ENCODE assay signal across 2 worm cellular contexts in genomic region chrIV:8927093-8927492, ce11.
TF ChIP-seq lines count a peak whose summit lies in the region.

No protein-coding gene starts in this region.

TF ChIP-seq in whole organism, L1 larva, 84 proteins besides CTCF, POLR2A, EP300 and RAD21 (continued from another document):
- TF ChIP-seq F16B12.6 (tag; optimal IDR thresholded peaks at IDR 0.05; lab: Kevin White, UChicago) (peak; percentile 2), ets-5 (GFP tag; IDR thresholded peaks at IDR 0.05; lab: Robert Waterston, UW) (no peak), ceh-88 (GFP tag; IDR thresholded peaks at IDR 0.05; lab: Robert Waterston, UW) (no peak), unc-86 (tag; optimal IDR thresholded peaks at IDR 0.05; lab: Kevin White, UChicago) (peak; percentile 43), sptf-1 (tag; optimal IDR thresholded peaks at IDR 0.05; lab: Kevin White, UChicago) (no peak), ztf-4 (tag; optimal IDR thresholded peaks at IDR 0.05; lab: Kevin White, UChicago) (peak; percentile 64), C34B4.2 (tag; optimal IDR thresholded peaks at IDR 0.05; lab: Kevin White, UChicago) (no peak), lin-13 (GFP tag; optimal IDR thresholded peaks at IDR 0.05; lab: Kevin White, UChicago) (peak; percentile 49), nhr-77 (tag; optimal IDR thresholded peaks at IDR 0.05; lab: Kevin White, UChicago) (peak; percentile 55), nhr-90 (tag; optimal IDR thresholded peaks at IDR 0.05; lab: Kevin White, UChicago; ENCODE audit: poor library complexity) (peak; percentile 82), ceh-82 (tag; optimal IDR thresholded peaks at IDR 0.05; lab: Kevin White, UChicago) (peak; percentile 55 to 62 (median 60)), xbp-1 (tag; optimal IDR thresholded peaks at IDR 0.05; lab: Kevin White, UChicago) (peak; percentile 79), ceh-90 (tag; optimal IDR thresholded peaks at IDR 0.05; lab: Kevin White, UChicago) (no peak), egl-13 (tag; optimal IDR thresholded peaks at IDR 0.05; lab: Kevin White, UChicago) (no peak), nhr-20 (tag; optimal IDR thresholded peaks at IDR 0.05; lab: Kevin White, UChicago) (peak; percentile 79), hlh-17 (GFP tag; optimal IDR thresholded peaks at IDR 0.05; lab: Kevin White, UChicago; ENCODE audit: borderline replicate concordance) (no peak), mab-9 (GFP tag; IDR thresholded peaks at IDR 0.05; lab: Robert Waterston, UW) (no peak), pag-3 (tag; optimal IDR thresholded peaks at IDR 0.05; lab: Kevin White, UChicago; ENCODE audit: borderline replicate concordance, insufficient read depth) (no peak), elt-2 (tag; optimal IDR thresholded peaks at IDR 0.05; lab: Kevin White, UChicago) (peak; percentile 72), zag-1 (tag; optimal IDR thresholded peaks at IDR 0.05; lab: Kevin White, UChicago) (no peak), unc-98 (GFP tag; IDR thresholded peaks at IDR 0.05; lab: Robert Waterston, UW) (peak; percentile 48; the same call in 1 of the 2 replicates), nhr-85 (tag; lab: Kevin White, UChicago) (peak; percentile 81), efl-3 (GFP tag; optimal IDR thresholded peaks at IDR 0.05; lab: Kevin White, UChicago) (peak; percentile 24), aha-1 (tag; optimal IDR thresholded peaks at IDR 0.05; lab: Kevin White, UChicago) (no peak)

TF ChIP-seq in whole organism, young adult, 124 proteins besides CTCF, POLR2A, EP300 and RAD21 (continued from another document):
- TF ChIP-seq lsy-27 (tag; optimal IDR thresholded peaks at IDR 0.05; lab: Kevin White, UChicago; ENCODE audit: borderline replicate concordance, insufficient read depth): peak; percentile 75
- TF ChIP-seq let-607 (tag; optimal IDR thresholded peaks at IDR 0.05; lab: Kevin White, UChicago): peak; percentile 54 to 64
- peak; percentile 94 for TF ChIP-seq repo-1 (tag; optimal IDR thresholded peaks at IDR 0.05; lab: Kevin White, UChicago)
- peak; percentile 84 for TF ChIP-seq lin-40 (tag; optimal IDR thresholded peaks at IDR 0.05; lab: Kevin White, UChicago)
- TF ChIP-seq mel-28 (tag; optimal IDR thresholded peaks at IDR 0.05; lab: Kevin White, UChicago; ENCODE audit: borderline replicate concordance): peak; percentile 31
- TF ChIP-seq lir-1 (GFP tag; conservative IDR thresholded peaks at IDR 0.05; lab: Robert Waterston, UW): peak; percentile 76
- peak; percentile 97 for TF ChIP-seq lin-26 (GFP tag; IDR thresholded peaks at IDR 0.05; lab: Robert Waterston, UW)
- peak; percentile 84 for TF ChIP-seq unc-130 (GFP tag; optimal IDR thresholded peaks at IDR 0.05; lab: Kevin White, UChicago)
- peak; percentile 75 for TF ChIP-seq nhr-80 (tag; optimal IDR thresholded peaks at IDR 0.05; lab: Kevin White, UChicago)
- peak; percentile 91 for TF ChIP-seq nfyb-1 (GFP tag; IDR thresholded peaks at IDR 0.05; lab: Robert Waterston, UW)
- no peak for TF ChIP-seq ztf-6 (GFP tag; IDR thresholded peaks at IDR 0.05; lab: Robert Waterston, UW)
- peak; percentile 84; the same call in 1 of the 2 replicates for TF ChIP-seq aptf-3 (GFP tag; IDR thresholded peaks at IDR 0.05; lab: Robert Waterston, UW)
- TF ChIP-seq cebp-1 (GFP tag; IDR thresholded peaks at IDR 0.05; lab: Robert Waterston, UW): peak; percentile 27; the same call in 1 of the 2 replicates
- peak; percentile 86 for TF ChIP-seq cebp-1 (tag; optimal IDR thresholded peaks at IDR 0.05; lab: Kevin White, UChicago)
- peak; percentile 96 for TF ChIP-seq nhr-90 (tag; optimal IDR thresholded peaks at IDR 0.05; lab: Kevin White, UChicago)
- TF ChIP-seq madf-10 (tag; optimal IDR thresholded peaks at IDR 0.05; lab: Kevin White, UChicago): peak; percentile 89
